Worm (Caenorhabditis elegans) whole organism, young adult: ENCODE data around the gene C30G7.3.

Experiments
- B0336.3 ChIP-seq: fragments of 200-800 bp; sonication (Bioruptor generic); IDR thresholded peaks from 2 replicates; pipeline ENCODE4 v1.3.6; 2022; ENCODE audit warnings: missing genetic modification characterization, missing compliant biosample characterization
- C06A6.2 ChIP-seq: fragments of 200-800 bp; sonication (Bioruptor generic); conservative IDR thresholded peaks from 2 replicates; pipeline ENCODE4 v1.3.6; 2022; ENCODE audit warnings: missing genetic modification characterization, missing compliant biosample characterization
- F23B12.7 ChIP-seq: sonication (generic microtip); optimal IDR thresholded peaks from 2 replicates; lab custom pipeline; 2017; ENCODE audit warnings: missing genetic modification characterization, mild to moderate bottlenecking, missing compliant biosample characterization, antibody characterized with exemption, moderate library complexity; ENCODE audit not compliant: insufficient read depth
- F37B4.10 ChIP-seq: fragments of 200-800 bp; sonication (Bioruptor generic); IDR thresholded peaks from 2 replicates; pipeline ENCODE4 v1.3.6; 2022; ENCODE audit warnings: missing genetic modification characterization, missing compliant biosample characterization
- F49E8.2 ChIP-seq: sonication (generic microtip); optimal IDR thresholded peaks from 3 replicates; lab custom pipeline; 2017; ENCODE audit warnings: missing genetic modification characterization, mild to moderate bottlenecking, missing compliant biosample characterization, antibody characterized with exemption, moderate library complexity; ENCODE audit not compliant: insufficient read depth
- K12H6.12 ChIP-seq: fragments of 200-800 bp; sonication (Bioruptor generic); optimal IDR thresholded peaks from 2 replicates; lab custom pipeline; 2018; ENCODE audit warnings: mild to moderate bottlenecking, missing genetic modification characterization, missing compliant biosample characterization
- Y56A3A.18 ChIP-seq: fragments of 200-800 bp; sonication (Bioruptor generic); IDR thresholded peaks from 2 replicates; pipeline ENCODE4 v1.3.6; 2022; ENCODE audit warnings: missing genetic modification reagents, missing genetic modification characterization, missing compliant biosample characterization
- Y79H2A.3 ChIP-seq: fragments of 200-800 bp; sonication (Bioruptor generic); conservative IDR thresholded peaks from 2 replicates; pipeline ENCODE4 v1.3.6; 2022; ENCODE audit warnings: missing genetic modification reagents, missing genetic modification characterization, missing compliant biosample characterization
- Y95B8A.8 ChIP-seq: fragments of 200-800 bp; sonication (Bioruptor generic); IDR thresholded peaks from 2 replicates; pipeline ENCODE4 v1.3.6; 2022; ENCODE audit warnings: missing genetic modification reagents, missing genetic modification characterization, missing compliant biosample characterization
- atf-7 ChIP-seq: sonication (generic microtip); optimal IDR thresholded peaks from 2 replicates; lab custom pipeline; 2017; ENCODE audit warnings: mild to moderate bottlenecking, missing genetic modification characterization, missing compliant biosample characterization
- ceh-100 ChIP-seq: fragments of 200-800 bp; sonication (Bioruptor generic); IDR thresholded peaks from 2 replicates; pipeline ENCODE4 v1.3.6; 2022; ENCODE audit warnings: missing genetic modification reagents, missing genetic modification characterization, missing compliant biosample characterization
- ceh-27 ChIP-seq: fragments of 200-800 bp; sonication (Bioruptor generic); optimal IDR thresholded peaks from 2 replicates; lab custom pipeline; 2018; ENCODE audit warnings: mild to moderate bottlenecking, missing genetic modification characterization, moderate library complexity, missing compliant biosample characterization
- ceh-40 ChIP-seq: fragments of 200-800 bp; sonication (Bioruptor generic); IDR thresholded peaks from 2 replicates; pipeline ENCODE4 v1.3.6; 2022; ENCODE audit warnings: missing genetic modification characterization, missing compliant biosample characterization
- ceh-58 ChIP-seq: fragments of 200-800 bp; sonication (Bioruptor generic); IDR thresholded peaks from 2 replicates; pipeline ENCODE4 v1.3.6; 2022; ENCODE audit warnings: missing genetic modification characterization, missing compliant biosample characterization
- chd-7 ChIP-seq: sonication (generic microtip); optimal IDR thresholded peaks from 2 replicates; lab custom pipeline; 2016; ENCODE audit warnings: mild to moderate bottlenecking, missing genetic modification characterization, moderate library complexity, missing compliant biosample characterization
- die-1 ChIP-seq: sonication (generic microtip); optimal IDR thresholded peaks from 2 replicates; lab custom pipeline; 2016; ENCODE audit warnings: missing genotype, mild to moderate bottlenecking, missing genetic modification characterization, missing compliant biosample characterization
- dox-1 ChIP-seq: fragments of 200-800 bp; sonication (Bioruptor generic); IDR thresholded peaks from 2 replicates; pipeline ENCODE4 v1.3.6; 2022; ENCODE audit warnings: missing genetic modification reagents, missing genetic modification characterization, missing compliant biosample characterization
- egl-18 ChIP-seq: fragments of 200-800 bp; sonication (Bioruptor generic); IDR thresholded peaks from 2 replicates; pipeline ENCODE4 v1.3.6; 2022; ENCODE audit warnings: missing genetic modification reagents, missing genetic modification characterization, missing compliant biosample characterization
- hmg-1.2 ChIP-seq: fragments of 200-800 bp; sonication (Bioruptor generic); IDR thresholded peaks from 2 replicates; pipeline ENCODE4 v1.3.6; 2022; ENCODE audit warnings: missing genetic modification reagents, missing genetic modification characterization, missing compliant biosample characterization
- hrde-1 ChIP-seq: sonication (generic microtip); optimal IDR thresholded peaks from 2 replicates; lab custom pipeline; 2016; ENCODE audit warnings: missing genetic modification characterization, mild to moderate bottlenecking, missing compliant biosample characterization, moderate library complexity, missing genotype, missing genetic modification reagents, borderline replicate concordance
- lin-54 ChIP-seq: fragments of 200-800 bp; sonication (Bioruptor generic); optimal IDR thresholded peaks from 2 replicates; lab custom pipeline; 2018; ENCODE audit warnings: mild to moderate bottlenecking, missing genetic modification characterization, missing compliant biosample characterization
- madf-6 ChIP-seq: fragments of 200-800 bp; sonication (Bioruptor generic); IDR thresholded peaks from 2 replicates; pipeline ENCODE4 v1.3.6; 2022; ENCODE audit warnings: missing genetic modification reagents, missing genetic modification characterization, missing compliant biosample characterization
- mes-4 ChIP-seq: sonication (generic microtip); optimal IDR thresholded peaks from 2 replicates; lab custom pipeline; 2016; ENCODE audit warnings: missing genotype, missing genetic modification characterization, missing compliant biosample characterization
- mxl-1 ChIP-seq: sonication (generic microtip); optimal IDR thresholded peaks from 2 replicates; lab custom pipeline; 2016; ENCODE audit warnings: missing genetic modification characterization, missing compliant biosample characterization
- nhr-179 ChIP-seq: sonication (generic microtip); optimal IDR thresholded peaks from 2 replicates; lab custom pipeline; 2016; ENCODE audit warnings: mild to moderate bottlenecking, missing genetic modification characterization, missing compliant biosample characterization
- nhr-27 ChIP-seq: fragments of 200-800 bp; sonication (Bioruptor generic); optimal IDR thresholded peaks from 2 replicates; lab custom pipeline; 2018; ENCODE audit warnings: mild to moderate bottlenecking, missing genetic modification characterization, moderate library complexity, missing compliant biosample characterization
- nhr-80 ChIP-seq: sonication (generic microtip); optimal IDR thresholded peaks from 2 replicates; lab custom pipeline; 2016; ENCODE audit warnings: missing genetic modification characterization, missing compliant biosample characterization
- nhr-90 ChIP-seq: sonication (generic microtip); optimal IDR thresholded peaks from 2 replicates; lab custom pipeline; 2016; ENCODE audit warnings: missing genotype, mild to moderate bottlenecking, missing genetic modification characterization, missing compliant biosample characterization
- pbrm-1 ChIP-seq: fragments of 200-800 bp; sonication (Bioruptor generic); IDR thresholded peaks from 2 replicates; pipeline ENCODE4 v1.3.6; 2022; ENCODE audit warnings: missing genetic modification reagents, missing genetic modification characterization, missing compliant biosample characterization
- repo-1 ChIP-seq: sonication (generic microtip); optimal IDR thresholded peaks from 2 replicates; lab custom pipeline; 2017; ENCODE audit warnings: mild to moderate bottlenecking, missing genetic modification characterization, missing compliant biosample characterization
- rpc-1 ChIP-seq, 2 experiments: fragments of 150-350 bp in 1 of 2; sonication (generic microtip) in 1 of 2; optimal IDR thresholded peaks; 2 replicates each; lab custom pipeline; 2014 to 2018; ENCODE audit warnings: missing biosample characterization in 1 of 2, missing genetic modification characterization in 1 of 2, missing genetic modification reagents in 1 of 2, missing genotype in 1 of 2
- snpc-1.3 ChIP-seq: sonication (generic microtip); optimal IDR thresholded peaks from 2 replicates; lab custom pipeline; 2017; ENCODE audit warnings: missing genetic modification characterization, mild to moderate bottlenecking, missing compliant biosample characterization, antibody characterized with exemption, moderate library complexity, missing genotype, missing genetic modification reagents; ENCODE audit not compliant: insufficient read depth
- snpc-4 ChIP-seq, 5 experiments: fragments of 150-350 bp in 1 of 5; sonication (generic microtip) in 4 of 5; optimal IDR thresholded peaks; 2 replicates each; lab custom pipeline; 2014 to 2018; ENCODE audit warnings: missing genetic modification characterization in 5 of 5, missing biosample characterization in 3 of 5, antibody characterized with exemption in 2 of 5, mild to moderate bottlenecking in 2 of 5, missing compliant biosample characterization in 2 of 5, missing genotype in 2 of 5, moderate library complexity in 2 of 5, missing genetic modification reagents in 1 of 5
- sptf-2 ChIP-seq: fragments of 200-800 bp; sonication (Bioruptor generic); optimal IDR thresholded peaks from 2 replicates; lab custom pipeline; 2018; ENCODE audit warnings: mild to moderate bottlenecking, missing genetic modification characterization, missing compliant biosample characterization
- tlf-1 ChIP-seq: fragments of 200-800 bp; sonication (Bioruptor generic); optimal IDR thresholded peaks from 2 replicates; lab custom pipeline; 2018; ENCODE audit warnings: mild to moderate bottlenecking, missing genetic modification characterization, missing compliant biosample characterization
- zfh-2 ChIP-seq: fragments of 200-800 bp; sonication (Bioruptor generic); conservative IDR thresholded peaks from 2 replicates; pipeline ENCODE4 v1.3.6; 2022; ENCODE audit warnings: missing genetic modification reagents, missing genetic modification characterization, missing compliant biosample characterization
- ztf-18 ChIP-seq: sonication (generic microtip); optimal IDR thresholded peaks from 2 replicates; lab custom pipeline; 2016; ENCODE audit warnings: missing genotype, mild to moderate bottlenecking, missing genetic modification characterization, missing compliant biosample characterization
- ztf-22 ChIP-seq: fragments of 200-800 bp; sonication (Bioruptor generic); optimal IDR thresholded peaks from 2 replicates; lab custom pipeline; 2018; ENCODE audit warnings: mild to moderate bottlenecking, missing genetic modification characterization, moderate library complexity, missing compliant biosample characterization

C30G7.3 gene

DNA sequence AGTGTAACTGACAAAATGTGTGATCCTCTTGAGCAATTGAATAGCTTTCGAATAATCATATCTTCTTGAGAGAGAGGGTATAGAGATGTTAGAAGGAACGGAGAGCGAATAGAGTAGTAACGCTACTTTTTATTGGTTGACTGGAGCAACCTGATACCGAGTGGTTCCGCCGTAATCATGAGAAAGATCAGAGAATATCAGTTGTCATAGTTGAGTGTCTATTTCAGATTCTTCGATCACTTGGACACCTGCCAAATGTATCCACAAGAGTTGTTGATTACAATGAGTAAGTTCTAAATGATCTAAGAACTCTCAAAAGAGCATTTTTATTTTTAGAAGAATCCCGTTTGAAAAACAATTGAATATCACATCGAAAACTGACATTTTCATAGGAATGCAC lies 34.7 kb downstream of the C30G7.3 start:
- TF ChIP-seq F37B4.10 (GFP tag; lab: Robert Waterston, UW) = no peak
- no peak for TF ChIP-seq zfh-2 (GFP tag; lab: Robert Waterston, UW)
- no peak for TF ChIP-seq snpc-4 (GFP tag; optimal IDR thresholded peaks at IDR 0.05; lab: Kevin White, UChicago)
- no peak for TF ChIP-seq snpc-4 (tag; optimal IDR thresholded peaks at IDR 0.05; lab: Kevin White, UChicago)
- no peak for TF ChIP-seq repo-1 (tag; lab: Kevin White, UChicago)
- TF ChIP-seq snpc-1.3 = no peak

DNA sequence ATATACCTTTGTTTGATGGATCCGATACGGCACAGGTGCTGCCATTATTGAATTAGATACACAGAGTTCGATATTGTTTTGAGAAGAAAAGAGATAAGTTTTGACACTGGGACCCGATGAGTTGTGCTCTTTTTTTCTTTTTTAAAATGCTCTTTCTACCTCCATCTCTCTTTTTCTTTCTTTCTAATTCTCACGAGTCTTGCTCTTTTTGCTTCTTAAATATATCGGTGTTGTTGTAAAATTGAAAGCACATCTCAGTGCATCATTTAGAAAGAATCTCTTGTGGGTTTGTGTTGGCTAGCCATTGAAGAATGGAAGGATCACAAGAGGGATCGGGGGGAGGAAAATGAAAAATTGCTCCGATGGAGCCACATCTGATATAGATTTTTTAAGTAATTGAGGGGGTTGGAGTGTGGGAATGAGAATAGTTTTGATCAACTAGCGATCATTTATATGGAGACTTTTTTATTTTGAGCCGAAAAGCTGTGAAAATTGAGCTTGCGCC lies 36.1 kb downstream of the C30G7.3 start, which contains the start of gene H12D21.9:
Gene H12D21.9, minus strand, starts transcription at position 148 of the 505 bp plus-strand sequence.
- no peak for TF ChIP-seq ztf-18
- no peak for TF ChIP-seq ceh-27 (GFP tag; lab: Kevin White, UChicago)
- no peak for TF ChIP-seq dox-1 (GFP tag; lab: Robert Waterston, UW)
- TF ChIP-seq chd-7 (tag; lab: Kevin White, UChicago) = no peak
- TF ChIP-seq rpc-1 (optimal IDR thresholded peaks at IDR 0.05; lab: Kevin White, UChicago) = no peak
- TF ChIP-seq rpc-1 (tag; optimal IDR thresholded peaks at IDR 0.05; lab: Kevin White, UChicago) = no peak
- no peak for TF ChIP-seq K12H6.12 (tag; lab: Kevin White, UChicago)
- TF ChIP-seq C06A6.2 (GFP tag; lab: Robert Waterston, UW) = no peak
- no peak for TF ChIP-seq tlf-1 (GFP tag; lab: Kevin White, UChicago)
- no peak for TF ChIP-seq pbrm-1 (GFP tag; lab: Robert Waterston, UW)
- TF ChIP-seq sptf-2 (GFP tag; lab: Kevin White, UChicago) = no peak
- no peak for TF ChIP-seq mxl-1 (tag; lab: Kevin White, UChicago)
- TF ChIP-seq madf-6 (GFP tag; lab: Robert Waterston, UW) = no peak
- no peak for TF ChIP-seq ceh-100
- no peak for TF ChIP-seq B0336.3 (GFP tag; lab: Robert Waterston, UW)
- no peak for TF ChIP-seq ztf-22
- no peak for TF ChIP-seq hrde-1
- TF ChIP-seq nhr-27 (tag; lab: Kevin White, UChicago) = no peak
- no peak for TF ChIP-seq egl-18 (GFP tag; lab: Robert Waterston, UW)

DNA sequence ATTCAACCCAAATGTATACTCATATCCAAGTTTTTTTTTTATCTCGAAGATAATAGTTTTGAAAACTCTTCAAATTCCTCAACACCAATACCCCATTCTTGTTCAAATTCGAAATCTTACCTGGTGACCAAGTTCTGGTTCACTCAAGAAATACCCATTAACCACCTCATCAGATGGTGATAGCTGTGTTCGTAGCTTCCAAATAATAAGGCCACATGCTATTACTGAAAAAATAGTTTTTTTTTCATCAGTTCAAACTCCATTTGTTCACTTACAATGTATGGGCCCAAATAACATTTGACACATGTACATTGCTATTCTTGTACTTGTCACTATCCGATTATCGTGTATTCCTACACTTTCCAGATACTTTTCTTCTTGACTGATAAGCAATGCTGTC lies 38.1 kb downstream of the C30G7.3 start:
- no peak for TF ChIP-seq ceh-58 (GFP tag; lab: Robert Waterston, UW)

DNA sequence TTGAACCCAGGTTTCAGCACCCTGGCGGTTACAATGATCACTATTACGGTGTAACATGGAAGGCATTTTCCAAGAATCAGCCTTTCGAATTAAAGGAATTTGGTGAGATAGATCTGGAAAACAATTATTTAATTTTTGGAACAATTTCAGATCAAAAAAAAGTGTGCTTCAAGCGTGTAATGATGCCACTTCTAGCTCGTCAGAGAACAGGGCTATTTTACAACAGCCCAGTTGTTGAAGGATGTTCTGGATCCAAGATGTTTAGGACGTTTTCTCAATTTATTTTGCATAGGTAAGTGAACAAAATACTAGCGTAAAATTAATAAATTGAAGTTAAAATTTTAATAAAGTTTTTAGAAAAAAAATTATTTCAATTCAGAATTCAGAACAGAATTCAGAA lies 44.6 kb downstream of the C30G7.3 start:
- TF ChIP-seq F49E8.2 (tag; lab: Kevin White, UChicago) (no peak), nhr-90 (tag; lab: Kevin White, UChicago) (no peak), ceh-40 (GFP tag; lab: Robert Waterston, UW) (no peak), F23B12.7 (no peak)
- TF ChIP-seq, all 124 proteins: peak for 0

DNA sequence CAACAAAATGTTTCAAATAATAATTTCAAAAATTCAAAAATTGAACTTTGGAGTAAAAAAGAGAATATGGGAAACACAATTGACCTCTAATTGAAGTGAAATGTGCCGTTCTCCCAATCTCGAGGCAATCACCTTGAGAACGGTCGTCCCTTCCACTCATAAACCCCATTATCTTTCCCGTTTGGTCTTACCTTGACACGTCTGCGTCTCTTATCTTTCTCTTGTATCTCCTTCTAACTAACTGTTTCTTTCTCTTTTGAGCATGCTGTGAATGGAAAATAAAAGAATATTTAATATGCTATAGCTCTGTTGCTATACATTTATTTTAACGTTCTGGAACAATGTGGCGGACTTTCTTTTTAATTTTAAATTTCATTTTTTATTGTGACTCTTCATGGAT lies 46.0 kb downstream of the C30G7.3 start, which contains the start of gene H12D21.10:
Gene H12D21.10, plus strand, starts transcription at position 260 of the 400 bp plus-strand sequence.
- no peak for TF ChIP-seq B0336.3 (GFP tag; lab: Robert Waterston, UW)
- no peak for TF ChIP-seq mes-4 (tag; lab: Kevin White, UChicago)
- no peak for TF ChIP-seq nhr-179 (tag; lab: Kevin White, UChicago)
- TF ChIP-seq die-1 (tag; lab: Kevin White, UChicago) = no peak
- TF ChIP-seq Y79H2A.3 (GFP tag; lab: Robert Waterston, UW) = no peak
- peak; percentile 2 for TF ChIP-seq nhr-80 (tag; lab: Kevin White, UChicago)
- TF ChIP-seq lin-54 = no peak
- peak; percentile 79 for TF ChIP-seq hmg-1.2
- no peak for TF ChIP-seq atf-7 (tag; lab: Kevin White, UChicago)
- no peak for TF ChIP-seq Y56A3A.18
- TF ChIP-seq Y95B8A.8 = no peak
